Fruit fly (Drosophila melanogaster) whole organism, larva: ENCODE measurements around the gene CG33489.

Source experiments
- noc ChIP-seq: fragments of 200-800 bp; sonication (Bioruptor generic); optimal IDR thresholded peaks from 3 replicates; lab custom pipeline; 2019; ENCODE audit warnings: missing biosample characterization, mild to moderate bottlenecking, missing genetic modification characterization, moderate library complexity

CG33489 gene

DNA sequence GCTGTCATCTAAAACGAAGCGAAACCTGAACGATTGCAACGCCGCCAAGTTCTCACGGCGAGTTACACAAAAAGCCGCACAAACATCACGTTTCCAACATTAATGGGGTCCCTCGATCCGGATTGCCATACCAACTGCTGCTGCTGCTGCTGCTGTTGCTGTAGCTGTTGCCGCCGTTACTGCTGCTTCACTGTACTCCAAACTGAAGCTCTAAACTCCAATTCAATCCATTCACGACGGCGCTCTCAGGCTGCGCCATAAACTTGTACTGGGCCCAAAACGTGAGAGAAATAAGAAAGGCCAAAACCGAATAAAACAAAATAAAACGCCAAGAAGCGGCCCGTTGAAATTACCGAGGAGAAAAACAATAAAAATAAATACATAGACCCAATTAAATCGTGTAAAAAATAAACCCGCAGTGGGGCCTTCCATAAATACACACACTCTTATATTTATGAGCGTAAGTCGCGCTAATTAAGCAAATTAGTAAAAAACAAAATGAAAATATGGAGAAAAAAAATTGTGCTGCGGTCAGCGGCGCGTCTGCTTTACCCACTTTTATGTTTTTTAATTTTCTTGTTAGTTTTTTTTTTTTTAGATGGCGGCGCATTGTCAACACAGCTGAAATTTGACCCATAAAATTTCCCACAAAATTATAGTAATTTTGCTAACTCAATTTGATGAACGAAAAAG lies 29.4 kb downstream of the CG33489 start:
- TF ChIP-seq noc = no peak

DNA sequence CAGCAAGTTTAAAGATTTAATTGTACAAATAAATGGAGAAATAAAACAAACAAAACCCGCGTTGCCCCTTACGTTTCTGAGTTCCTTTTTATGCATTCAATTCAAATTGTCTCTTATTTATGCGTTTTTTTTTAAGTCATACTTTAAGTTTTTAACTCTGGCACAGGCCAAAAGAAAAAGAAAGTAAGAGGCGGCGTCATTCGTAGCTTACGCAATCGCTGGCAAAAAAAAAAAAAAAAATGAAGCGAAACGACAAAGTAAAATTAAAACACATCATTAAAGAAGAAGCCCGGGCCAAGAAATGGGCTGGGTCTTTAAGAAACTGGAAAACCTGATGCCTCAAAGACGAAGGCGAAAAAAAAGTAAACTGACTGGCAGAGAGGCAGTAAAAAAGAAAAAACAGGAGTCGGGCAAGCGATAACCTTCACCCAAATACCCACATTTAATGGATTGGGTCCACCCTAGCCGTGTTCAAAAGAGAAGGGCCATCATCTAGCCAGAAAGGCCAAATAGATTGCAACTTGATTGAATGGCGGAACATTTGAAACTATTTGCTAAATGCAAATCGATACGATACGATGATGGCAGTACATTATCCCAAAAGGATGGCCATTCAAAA lies 33.1 kb downstream of the CG33489 start:
- TF ChIP-seq noc = no peak

DNA sequence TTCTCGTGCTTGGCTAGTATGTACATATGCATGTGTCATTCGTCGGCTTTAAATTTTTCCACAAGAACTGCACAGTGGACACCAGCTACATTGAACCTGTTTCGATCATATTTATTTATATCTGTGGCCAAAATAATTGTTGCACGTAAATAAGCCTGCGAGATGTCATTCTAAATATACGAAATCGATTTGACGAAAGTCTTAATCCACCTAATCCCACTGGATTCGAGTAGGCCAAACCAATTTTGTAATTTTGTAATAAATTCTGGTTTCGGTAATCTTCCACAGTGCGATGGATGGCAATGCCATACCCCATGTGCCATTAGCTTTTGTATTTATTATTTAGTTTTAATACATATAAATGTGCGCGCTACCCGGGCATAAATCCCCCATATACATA lies 33.9 kb downstream of the CG33489 start:
- peak; percentile 50 for TF ChIP-seq noc

DNA sequence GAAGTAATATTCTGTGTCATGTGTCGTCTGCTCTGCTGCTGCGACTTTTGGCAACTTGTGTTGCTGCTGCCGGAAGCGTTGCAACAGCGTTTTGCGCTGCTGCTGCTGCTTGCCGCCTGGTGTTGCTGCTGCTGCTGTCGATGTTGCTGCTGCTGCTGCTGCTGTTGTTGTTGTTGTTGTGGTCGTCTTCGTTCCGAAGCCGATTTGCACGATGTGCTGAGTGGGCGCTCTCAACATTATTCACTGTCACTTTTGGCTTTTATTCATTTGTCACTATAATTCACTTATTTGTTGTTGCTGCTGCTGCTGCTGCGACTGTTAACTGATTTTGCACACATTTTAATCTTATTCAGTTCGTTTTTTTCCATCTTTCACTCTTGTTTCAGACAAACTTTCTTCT lies 34.4 kb downstream of the CG33489 start:
- no peak for TF ChIP-seq noc

DNA sequence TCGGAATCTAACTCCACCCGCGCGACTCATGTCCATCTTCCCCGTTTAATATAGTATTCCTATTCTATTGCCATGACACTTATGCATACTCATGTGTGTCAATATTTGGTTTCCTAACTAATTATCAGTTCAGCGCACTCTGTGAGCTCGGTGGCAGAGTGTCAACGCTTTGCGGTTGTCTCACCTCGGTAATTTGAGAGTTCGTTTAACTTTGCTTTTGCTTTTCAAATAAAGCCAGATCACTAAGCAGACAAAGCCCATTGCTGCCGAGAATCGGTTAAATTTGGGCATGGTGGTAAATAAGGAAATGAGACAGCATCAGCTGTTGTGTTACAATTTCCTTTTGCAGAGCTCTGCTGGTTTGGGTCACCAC lies 36.5 kb downstream of the CG33489 start:
- TF ChIP-seq noc = no peak

DNA sequence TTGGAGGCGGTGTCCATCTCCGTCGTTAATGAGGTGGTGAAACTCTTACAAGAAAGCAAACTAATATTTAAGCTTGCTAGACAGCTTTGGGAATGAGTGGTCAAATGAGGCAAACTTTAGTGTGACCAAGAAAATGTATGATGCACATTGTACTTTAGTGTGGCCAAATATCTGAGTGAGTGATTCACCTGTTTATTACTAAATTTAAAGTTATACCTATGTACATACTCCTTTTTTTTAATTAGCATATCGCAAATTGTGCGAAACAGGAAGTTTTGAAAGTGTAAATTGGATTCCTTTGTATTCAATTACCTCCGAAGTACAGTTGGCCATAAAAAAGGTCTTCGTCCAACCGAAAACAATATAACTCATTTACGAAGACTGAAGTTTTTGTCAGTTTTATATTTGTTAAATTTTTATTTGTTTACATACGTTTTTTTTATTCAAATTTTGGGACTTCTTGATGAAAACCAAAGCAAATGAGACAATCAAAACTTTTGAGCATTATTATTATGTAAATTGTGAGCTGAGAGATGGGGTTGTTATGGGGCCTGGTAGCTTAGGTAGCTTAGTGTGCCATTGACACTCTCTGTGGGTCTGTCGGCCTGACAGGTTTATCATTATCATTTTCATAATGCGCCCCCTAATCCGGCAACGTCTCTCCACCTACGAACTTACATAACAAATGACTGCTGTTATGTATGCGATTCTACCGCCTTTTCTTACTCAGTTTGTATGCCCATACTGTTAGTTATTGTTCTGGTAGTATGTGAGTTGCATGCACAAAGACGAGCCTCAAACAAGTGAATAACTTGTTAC lies 37.1 kb downstream of the CG33489 start:
- no peak for TF ChIP-seq noc

DNA sequence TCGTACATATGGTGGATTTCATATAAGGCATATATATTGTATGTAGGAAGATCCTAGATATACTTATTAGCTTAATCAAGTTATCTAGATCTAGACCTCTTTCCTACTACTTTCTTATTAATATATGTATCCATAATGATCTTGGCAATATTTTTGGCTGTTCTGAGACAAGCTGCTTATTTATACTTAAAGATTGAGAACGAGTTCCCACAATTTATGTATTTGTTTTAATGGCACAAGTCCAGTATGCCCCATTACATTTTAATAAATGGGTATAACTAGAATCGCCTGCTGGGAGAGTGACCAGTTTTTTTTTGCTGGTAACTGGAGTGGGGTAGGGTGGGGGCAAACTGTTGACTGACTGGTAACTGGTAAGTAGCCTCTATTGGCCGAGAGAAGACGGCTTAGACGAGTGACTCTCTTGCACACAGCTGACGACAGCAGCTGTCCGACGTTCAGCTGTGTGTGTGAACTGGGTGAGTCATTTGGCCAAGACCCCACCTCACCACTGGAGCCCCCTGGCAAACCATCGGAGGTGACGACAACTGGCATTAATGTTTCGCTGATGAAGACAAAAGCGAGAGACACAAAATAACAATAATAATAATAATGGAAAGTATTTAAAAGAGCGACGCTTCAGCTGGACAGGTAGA lies 40.0 kb downstream of the CG33489 start:
- no peak for TF ChIP-seq noc

DNA sequence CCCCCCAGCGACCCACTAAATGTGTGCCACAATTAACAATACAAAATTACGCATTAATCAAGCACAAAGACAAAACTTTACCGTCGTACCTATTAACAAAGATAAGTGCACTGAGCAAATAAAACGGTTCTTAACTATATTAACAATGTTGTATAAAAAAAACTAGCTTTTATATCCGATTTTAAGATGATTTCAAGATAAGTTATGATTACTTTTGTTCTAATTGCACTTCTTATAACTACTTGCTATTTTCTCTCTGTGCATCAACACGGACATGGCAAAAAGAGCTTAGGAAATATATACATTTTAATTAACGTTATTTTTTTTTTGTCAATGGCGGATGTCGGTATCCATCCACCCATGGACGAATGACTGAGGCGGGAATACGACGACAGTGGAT lies 40.7 kb downstream of the CG33489 start:
- TF ChIP-seq noc = no peak

DNA sequence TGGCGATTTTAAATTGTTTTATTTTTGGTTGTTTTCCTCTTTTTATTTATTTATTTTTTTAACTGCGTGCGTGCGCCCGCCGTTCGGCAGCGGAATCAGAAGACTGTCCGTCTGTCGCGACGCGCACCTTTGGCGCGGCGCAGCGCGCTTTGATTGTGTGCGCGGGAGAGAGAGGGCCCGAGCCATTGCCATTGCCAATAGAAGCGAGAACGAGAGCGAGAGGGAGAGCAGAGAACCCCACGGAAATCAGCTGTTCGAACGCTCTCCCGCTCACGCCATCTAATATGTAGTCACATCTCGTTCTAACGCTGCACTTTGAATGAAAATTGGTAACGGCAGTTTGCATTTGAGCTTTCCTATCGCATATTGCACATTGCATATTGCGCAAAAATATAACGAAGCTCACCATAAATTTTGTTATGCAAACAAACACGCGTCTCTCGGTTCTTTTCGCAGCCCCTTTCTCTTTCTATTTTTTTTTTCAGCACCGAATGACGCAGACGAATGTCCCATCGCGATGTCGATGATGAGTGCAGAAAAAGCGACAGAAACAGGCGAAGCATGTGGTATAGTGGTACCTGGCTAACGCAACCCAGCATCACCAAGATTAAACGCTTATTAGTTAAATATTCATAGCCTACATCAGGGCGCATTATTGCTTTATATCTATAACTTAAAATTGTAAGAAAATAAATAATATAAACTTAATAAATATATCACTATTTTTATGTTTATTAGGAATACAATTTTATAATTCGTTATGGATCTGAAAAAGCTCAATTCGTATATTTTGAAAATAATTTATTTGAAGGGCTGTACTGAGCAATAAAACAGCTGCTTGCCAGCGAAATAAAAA lies 42.2 kb downstream of the CG33489 start:
- peak; percentile 73 for TF ChIP-seq noc

DNA sequence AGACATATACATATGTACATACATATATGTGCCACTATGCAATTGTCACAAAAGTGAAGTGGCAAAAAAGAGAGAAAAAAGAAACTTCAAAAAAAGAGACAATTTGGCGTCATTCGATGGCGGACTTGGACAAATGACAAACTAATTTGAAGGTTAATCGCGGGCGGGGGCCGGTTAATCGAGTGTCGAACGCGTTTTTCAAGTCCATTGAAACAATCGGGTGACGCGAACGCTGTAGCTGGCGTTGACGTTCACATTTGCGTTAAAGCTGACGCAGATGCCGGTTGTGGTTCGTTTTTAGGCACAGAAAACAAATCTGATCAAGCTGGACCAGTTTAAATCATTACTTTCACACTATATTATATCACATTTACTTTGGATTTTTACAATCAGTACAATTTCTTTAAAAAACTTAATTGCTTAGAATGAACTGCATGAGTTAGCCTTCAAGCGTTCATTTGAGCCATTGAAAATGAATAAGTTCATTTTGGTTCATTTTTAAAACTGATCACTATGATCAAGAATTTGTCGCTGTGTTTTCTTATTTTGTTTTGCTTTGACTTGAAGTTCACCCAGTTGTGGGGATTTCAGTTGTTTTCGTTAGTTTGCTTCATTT lies 43.0 kb downstream of the CG33489 start:
- peak; percentile 62 for TF ChIP-seq noc

DNA sequence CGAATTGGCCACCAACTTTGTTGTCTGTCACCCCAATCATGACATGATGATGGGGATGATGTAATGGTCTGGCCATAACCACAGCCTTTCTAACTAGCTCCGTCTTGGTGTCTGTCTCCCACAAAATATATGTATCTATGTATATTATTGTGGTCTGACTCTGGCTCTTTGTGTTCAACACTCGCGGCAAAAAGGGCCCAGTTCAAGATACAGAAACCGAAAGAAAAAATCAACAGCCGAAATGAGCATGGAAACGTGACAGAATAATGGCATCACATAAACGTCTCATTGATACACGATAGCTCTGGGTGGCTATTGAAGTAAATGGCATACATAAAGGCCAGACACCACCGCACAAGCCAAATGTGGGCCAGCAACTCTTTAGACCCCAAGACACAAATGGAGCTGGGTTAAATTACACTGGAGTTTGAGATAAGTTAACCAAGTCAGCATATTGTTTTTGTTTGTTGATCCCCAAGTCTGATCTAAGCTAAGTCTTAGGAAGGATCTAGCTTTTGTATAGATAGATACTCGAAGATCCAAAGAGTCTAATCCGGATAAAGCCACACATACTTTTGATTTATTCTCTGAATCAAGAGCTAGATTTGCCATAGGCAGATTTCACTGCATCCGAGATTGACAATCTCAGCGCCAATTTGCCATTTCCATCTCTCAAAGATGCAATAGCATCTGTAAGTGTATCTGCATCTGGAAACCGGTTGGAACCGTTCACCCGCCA lies 44.7 kb downstream of the CG33489 start:
- no peak for TF ChIP-seq noc

DNA sequence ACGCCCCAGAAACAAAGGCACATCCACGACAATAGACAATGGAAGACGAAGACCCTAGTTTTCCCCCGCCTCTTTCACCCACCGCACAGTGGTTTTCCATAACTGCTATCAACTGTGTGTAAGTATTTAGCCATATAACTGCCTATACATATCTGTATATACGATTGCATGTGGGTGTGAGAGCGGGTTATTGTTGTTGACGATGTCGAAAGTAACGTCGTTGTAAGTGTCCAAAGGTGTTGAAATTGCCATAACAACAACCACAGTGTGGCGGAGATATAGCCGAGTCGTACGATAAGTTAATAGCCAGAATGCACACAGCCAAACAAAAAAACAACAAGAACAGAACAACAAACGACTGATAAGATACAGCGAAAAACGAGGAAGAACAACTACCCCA lies 45.5 kb downstream of the CG33489 start:
- no peak for TF ChIP-seq noc

DNA sequence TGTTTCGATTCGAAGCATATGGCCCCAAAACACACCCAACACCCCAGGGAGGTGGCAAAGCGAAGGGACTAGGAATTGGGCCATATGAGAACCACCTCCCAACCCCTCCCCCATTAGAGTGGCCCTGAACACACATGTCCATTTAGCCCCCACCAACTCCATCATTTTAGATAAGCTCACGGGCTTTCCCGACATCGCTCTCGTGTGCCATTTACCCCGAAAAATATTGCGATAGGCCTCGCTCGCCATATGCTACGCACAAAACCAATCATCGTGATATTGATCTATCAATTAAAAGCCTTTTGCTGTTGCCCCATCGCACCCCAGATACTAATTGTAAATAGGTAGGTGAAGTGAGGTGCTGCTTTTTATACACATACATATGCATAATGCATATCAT lies 46.5 kb downstream of the CG33489 start:
- no peak for TF ChIP-seq noc

DNA sequence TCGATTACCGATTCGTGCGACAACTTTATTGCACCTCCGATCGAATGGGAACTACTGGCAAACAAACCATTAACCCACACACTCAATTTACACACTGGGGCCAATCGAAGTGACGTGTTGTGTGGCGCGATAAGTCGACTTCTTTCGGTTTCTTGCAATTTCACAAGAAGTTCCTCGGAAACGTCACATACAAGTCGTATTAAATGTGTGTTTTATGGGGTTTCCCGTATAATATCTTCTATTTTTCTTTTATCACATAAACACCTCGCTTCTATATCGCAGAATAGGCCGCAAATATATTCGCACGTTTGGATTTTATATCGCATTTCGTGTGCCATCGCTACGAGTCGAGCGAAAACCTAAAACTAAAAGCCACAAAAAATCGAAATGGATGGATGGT lies 47.1 kb downstream of the CG33489 start:
- no peak for TF ChIP-seq noc

DNA sequence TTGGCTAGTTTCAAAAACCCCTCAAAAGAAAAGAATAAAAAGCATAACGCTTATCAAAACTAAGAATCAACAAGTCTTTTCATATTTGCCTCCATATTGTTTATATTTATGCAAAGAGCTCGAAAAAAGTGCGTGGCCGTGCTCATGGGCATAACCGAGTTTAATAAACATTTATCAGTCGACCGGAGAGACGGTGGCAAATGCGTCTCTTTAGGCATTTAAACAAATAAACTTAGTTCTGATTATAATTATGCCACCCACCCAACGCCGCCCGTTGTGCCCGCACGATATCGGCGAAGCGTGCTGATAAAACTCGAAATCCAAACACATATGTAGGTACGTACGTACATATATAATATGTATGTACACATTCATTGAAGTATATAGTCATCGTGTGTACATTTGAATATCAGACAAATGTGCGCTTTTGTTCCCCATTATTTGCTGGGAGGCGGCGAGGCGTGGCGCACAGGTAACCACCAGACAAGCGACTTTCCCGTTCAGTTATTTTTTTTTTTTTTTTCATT lies 48.4 kb downstream of the CG33489 start:
- TF ChIP-seq noc = no peak
